Worm (Caenorhabditis elegans) whole organism, dauer: ENCODE data around the gene srz-64.

Experiments used
- unc-62 ChIP-seq: sonication (generic microtip); optimal IDR thresholded peaks from 2 replicates; lab custom pipeline; 2017; ENCODE audit warnings: missing biosample characterization, missing genetic modification reagents, missing genetic modification characterization

Gene srz-64

ce11 chrII:1252259-1252658 lies 40.8 kb downstream of the srz-64 start, which contains the start of gene lin-42:
Gene lin-42 (minus strand): TSS chrII:1252359.
- TF ChIP-seq unc-62 (GFP tag; lab: Kevin White, UChicago) = no peak

- no peak for TF ChIP-seq unc-62 (GFP tag; lab: Kevin White, UChicago)
Observed at ce11 chrII:1246855-1247259, 46.2 kb downstream of the srz-64 start.

- TF ChIP-seq unc-62 (GFP tag; lab: Kevin White, UChicago) = no peak
Observed at ce11 chrII:1245783-1246182, 47.3 kb downstream of the srz-64 start.

ce11 chrII:1244420-1244959 lies 48.6 kb downstream of the srz-64 start:
- TF ChIP-seq unc-62 (GFP tag; lab: Kevin White, UChicago) = no peak

ce11 chrII:1242475-1242874 lies 50.6 kb downstream of the srz-64 start:
- no peak for TF ChIP-seq unc-62 (GFP tag; lab: Kevin White, UChicago)

ce11 chrII:1241176-1241730 lies 51.8 kb downstream of the srz-64 start:
- no peak for TF ChIP-seq unc-62 (GFP tag; lab: Kevin White, UChicago)

ce11 chrII:1240436-1240835 lies 52.6 kb downstream of the srz-64 start:
- TF ChIP-seq unc-62 (GFP tag; lab: Kevin White, UChicago) = no peak

ce11 chrII:1239433-1240020 lies 53.5 kb downstream of the srz-64 start:
- no peak for TF ChIP-seq unc-62 (GFP tag; lab: Kevin White, UChicago)
